Worm (Caenorhabditis elegans) whole organism, L3 larva: ENCODE data around the gene taf-11.3.

Source experiments
- egl-27 ChIP-seq: sonication (generic microtip); optimal IDR thresholded peaks from 4 replicates; lab custom pipeline; 2017; ENCODE audit warnings: missing biosample characterization, missing genetic modification reagents, missing genetic modification characterization
- elt-1 ChIP-seq: fragments of 150-350 bp; optimal IDR thresholded peaks from 2 replicates; lab custom pipeline; 2014; ENCODE audit warnings: missing biosample characterization, missing genetic modification characterization
- fkh-2 ChIP-seq: fragments of 150-350 bp; optimal IDR thresholded peaks from 2 replicates; lab custom pipeline; 2014; ENCODE audit warnings: missing biosample characterization, missing genetic modification reagents, missing genetic modification characterization
- mml-1 ChIP-seq: fragments of 150-350 bp; sonication (generic microtip); optimal IDR thresholded peaks from 3 replicates; lab custom pipeline; 2014; ENCODE audit warnings: missing biosample characterization, missing genetic modification characterization
- nhr-237 ChIP-seq: fragments of 150-350 bp; optimal IDR thresholded peaks from 2 replicates; lab custom pipeline; 2014; ENCODE audit warnings: missing biosample characterization, missing genetic modification characterization
- ztf-11 ChIP-seq: fragments of 150-350 bp; optimal IDR thresholded peaks from 2 replicates; lab custom pipeline; 2014; ENCODE audit warnings: missing biosample characterization, missing genetic modification characterization

DNA sequence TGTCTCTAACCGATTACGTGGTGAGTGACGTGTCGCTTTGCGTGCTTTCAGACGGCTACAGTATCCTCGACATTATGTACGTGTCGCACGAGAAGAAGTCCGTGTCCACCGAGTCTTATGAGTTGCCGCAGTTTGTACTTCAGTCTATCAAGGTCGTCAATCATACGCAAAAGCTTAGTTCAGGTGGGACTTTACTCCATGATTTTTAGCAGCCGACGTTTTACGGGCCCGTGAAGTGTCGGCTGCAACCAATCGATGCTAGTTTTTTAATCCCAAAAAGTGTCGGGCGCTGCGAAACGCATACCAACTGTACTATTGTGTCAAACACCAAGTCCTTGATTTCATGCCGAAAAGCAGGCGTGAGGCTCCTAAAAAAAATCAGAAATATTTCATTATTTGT lies 19.8 kb upstream of the taf-11.3 start:
- TF ChIP-seq mml-1 (tag; lab: Kevin White, UChicago) (no peak), nhr-237 (tag; lab: Kevin White, UChicago) (no peak), egl-27 (tag; lab: Kevin White, UChicago) (no peak), elt-1 (tag; lab: Kevin White, UChicago) (no peak), fkh-2 (tag; lab: Kevin White, UChicago) (no peak), ztf-11 (tag; lab: Kevin White, UChicago) (no peak)
